Fruit fly (Drosophila melanogaster) whole organism, adult: ENCODE measurements around the gene CG3081.

ENCODE experiments used
- CG1620 ChIP-seq: fragments of 200-800 bp; sonication (Bioruptor generic); optimal IDR thresholded peaks from 2 replicates; lab custom pipeline; 2016; ENCODE audit warnings: missing biosample characterization, missing genetic modification characterization
- CG33017 ChIP-seq: fragments of 200-800 bp; sonication (Bioruptor generic); optimal IDR thresholded peaks from 2 replicates; lab custom pipeline; 2018; ENCODE audit warnings: missing biosample characterization, mild to moderate bottlenecking, missing genetic modification characterization, moderate library complexity
- CG5204 ChIP-seq: fragments of 200-800 bp; sonication (Bioruptor generic); optimal IDR thresholded peaks from 2 replicates; lab custom pipeline; 2016; ENCODE audit warnings: missing biosample characterization, missing genetic modification characterization
- Clk ChIP-seq: fragments of 200-800 bp; sonication (Bioruptor generic); optimal IDR thresholded peaks from 2 replicates; lab custom pipeline; 2017; ENCODE audit warnings: missing biosample characterization, missing genetic modification characterization
- Hr96 ChIP-seq: fragments of 200-800 bp; sonication (Bioruptor generic); optimal IDR thresholded peaks from 2 replicates; lab custom pipeline; 2016; ENCODE audit warnings: missing biosample characterization, missing genetic modification characterization
- bab1 ChIP-seq: fragments of 200-800 bp; sonication (Bioruptor generic); optimal IDR thresholded peaks from 3 replicates; lab custom pipeline; 2019; ENCODE audit warnings: missing biosample characterization, mild to moderate bottlenecking, missing genetic modification characterization, moderate library complexity
- cic ChIP-seq: fragments of 200-800 bp; sonication (Bioruptor generic); optimal IDR thresholded peaks from 2 replicates; lab custom pipeline; 2017; ENCODE audit warnings: missing biosample characterization, mild to moderate bottlenecking, missing genetic modification characterization, moderate library complexity
- pad ChIP-seq: fragments of 200-800 bp; sonication (Bioruptor generic); optimal IDR thresholded peaks from 3 replicates; lab custom pipeline; 2017; ENCODE audit warnings: missing biosample characterization, missing genetic modification characterization, mild to moderate bottlenecking, moderate library complexity, missing genetic modification reagents
- tj ChIP-seq: fragments of 200-800 bp; sonication (Bioruptor generic); optimal IDR thresholded peaks from 3 replicates; lab custom pipeline; 2017; ENCODE audit warnings: missing biosample characterization, mild to moderate bottlenecking, missing genetic modification characterization, moderate library complexity
- toe ChIP-seq: fragments of 200-800 bp; sonication (Bioruptor generic); optimal IDR thresholded peaks from 2 replicates; lab custom pipeline; 2016; ENCODE audit warnings: missing biosample characterization, missing genetic modification characterization

DNA sequence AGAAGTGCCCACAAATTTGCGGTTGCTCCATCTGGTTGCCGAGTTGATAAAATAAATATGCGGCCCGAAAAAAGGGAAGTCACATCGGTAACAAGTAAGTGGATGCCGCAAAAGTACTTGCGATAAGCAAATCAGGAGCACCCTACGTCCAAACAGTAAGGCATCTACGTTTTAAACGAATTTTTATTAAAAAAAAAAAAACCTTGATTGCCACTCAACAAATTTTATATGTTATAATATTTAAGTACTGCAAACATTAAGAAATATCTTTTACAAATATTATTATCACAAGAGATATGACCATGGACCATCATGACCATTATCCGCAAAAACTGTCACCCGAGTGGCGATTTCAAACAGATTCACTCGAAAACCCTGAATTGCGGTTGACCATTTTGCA, 39.7 kb downstream of the CG3081 start:
- no peak for TF ChIP-seq pad
- TF ChIP-seq Hr96 (GFP tag; lab: Kevin White, UChicago) = no peak
- TF ChIP-seq CG1620 (GFP tag; lab: Kevin White, UChicago) = no peak
- TF ChIP-seq tj (GFP tag; lab: Kevin White, UChicago) = no peak
- no peak for TF ChIP-seq Clk
- no peak for TF ChIP-seq toe (GFP tag; lab: Kevin White, UChicago)
- TF ChIP-seq bab1 (GFP tag; lab: Kevin White, UChicago) = no peak
- TF ChIP-seq CG5204 = no peak
- no peak for TF ChIP-seq CG33017 (tag; lab: Kevin White, UChicago)
- no peak for TF ChIP-seq cic (GFP tag; lab: Kevin White, UChicago)
